Worm (Caenorhabditis elegans) whole organism, L1 larva: Measurements from ENCODE around the gene srr-2.

ENCODE experiments used
- C04F5.9 ChIP-seq: sonication (generic microtip); optimal IDR thresholded peaks from 2 replicates; lab custom pipeline; 2016; ENCODE audit warnings: missing genetic modification characterization, missing compliant biosample characterization
- C16A3.4 ChIP-seq: fragments of 150-350 bp; optimal IDR thresholded peaks from 2 replicates; lab custom pipeline; 2014; ENCODE audit warnings: missing biosample characterization, missing genetic modification characterization
- aha-1 ChIP-seq: fragments of 150-350 bp; optimal IDR thresholded peaks from 2 replicates; lab custom pipeline; 2014; ENCODE audit warnings: missing biosample characterization, missing genetic modification characterization
- aly-2 ChIP-seq: fragments of 150-350 bp; optimal IDR thresholded peaks from 2 replicates; lab custom pipeline; 2014; ENCODE audit warnings: missing biosample characterization, missing genetic modification characterization
- ama-1 ChIP-seq: fragments of 150-350 bp; optimal IDR thresholded peaks from 2 replicates; lab custom pipeline; 2014
- blmp-1 ChIP-seq: fragments of 150-350 bp; optimal IDR thresholded peaks from 2 replicates; lab custom pipeline; 2014; ENCODE audit warnings: missing biosample characterization, missing genetic modification characterization
- ceh-8 ChIP-seq: fragments of 200-800 bp; sonication (Bioruptor generic); optimal IDR thresholded peaks from 2 replicates; lab custom pipeline; 2018; ENCODE audit warnings: mild to moderate bottlenecking, missing genetic modification characterization, moderate library complexity, missing compliant biosample characterization
- dsc-1 ChIP-seq: sonication (generic microtip); optimal IDR thresholded peaks from 2 replicates; lab custom pipeline; 2016; ENCODE audit warnings: mild to moderate bottlenecking, missing genetic modification characterization, missing compliant biosample characterization
- efl-1 ChIP-seq, 4 experiments: fragments of 150-350 bp; optimal IDR thresholded peaks in 3 of 4; peaks in 1 of 4; 1 replicate in 1 of 4; 2 replicates in 3 of 4; lab custom pipeline; 2014; ENCODE audit warnings: missing biosample characterization in 2 of 4, missing genetic modification characterization in 2 of 4, missing genetic modification reagents in 2 of 4
- egl-13 ChIP-seq: sonication (generic microtip); optimal IDR thresholded peaks from 2 replicates; lab custom pipeline; 2016; ENCODE audit warnings: missing genotype, missing genetic modification reagents, missing genetic modification characterization, missing compliant biosample characterization
- egl-27 ChIP-seq, 2 experiments: fragments of 150-350 bp in 1 of 2; sonication (generic microtip); optimal IDR thresholded peaks; 3 replicates each; lab custom pipeline; 2017 to 2018; ENCODE audit warnings: missing biosample characterization in 2 of 2, missing genetic modification characterization in 2 of 2, missing genetic modification reagents in 2 of 2
- elt-2 ChIP-seq: sonication (generic microtip); optimal IDR thresholded peaks from 2 replicates; lab custom pipeline; 2016; ENCODE audit warnings: missing genetic modification characterization, mild to moderate bottlenecking, inconsistent platforms, missing compliant biosample characterization, missing genetic modification reagents
- elt-3 ChIP-seq, 6 experiments: fragments of 150-350 bp in 1 of 6; sonication (generic microtip); optimal IDR thresholded peaks; 2 replicates each; lab custom pipeline; 2017 to 2018; ENCODE audit warnings: missing biosample characterization in 6 of 6, missing genetic modification characterization in 6 of 6, inconsistent platforms in 1 of 6
- ets-5 ChIP-seq: fragments of 200-800 bp; sonication (Bioruptor generic); IDR thresholded peaks from 2 replicates; pipeline ENCODE4 v1.3.6; 2022; ENCODE audit warnings: missing genetic modification characterization, missing compliant biosample characterization
- grh-1 ChIP-seq: fragments of 200-800 bp; sonication (Bioruptor generic); IDR thresholded peaks from 2 replicates; pipeline ENCODE4 v1.3.6; 2022; ENCODE audit warnings: missing genetic modification reagents, missing genetic modification characterization, missing compliant biosample characterization
- hlh-17 ChIP-seq: fragments of 200-800 bp; sonication (Bioruptor generic); optimal IDR thresholded peaks from 2 replicates; lab custom pipeline; 2018; ENCODE audit warnings: missing genetic modification characterization, mild to moderate bottlenecking, missing compliant biosample characterization, moderate library complexity, borderline replicate concordance
- jun-1 ChIP-seq: fragments of 150-350 bp; optimal IDR thresholded peaks from 2 replicates; lab custom pipeline; 2014; ENCODE audit warnings: missing biosample characterization, missing genetic modification reagents, missing genetic modification characterization
- lin-14 ChIP-seq: fragments of 200-800 bp; sonication (Bioruptor generic); optimal IDR thresholded peaks from 2 replicates; lab custom pipeline; 2018; ENCODE audit warnings: mild to moderate bottlenecking, missing genetic modification characterization, moderate library complexity, missing compliant biosample characterization
- lin-35 ChIP-seq, 2 experiments: fragments of 150-350 bp; optimal IDR thresholded peaks; 2 replicates each; lab custom pipeline; 2014; ENCODE audit warnings: missing biosample characterization in 2 of 2, missing genetic modification characterization in 2 of 2, missing genetic modification reagents in 2 of 2
- lir-3 ChIP-seq: sonication (generic microtip); optimal IDR thresholded peaks from 2 replicates; lab custom pipeline; 2016; ENCODE audit warnings: mild to moderate bottlenecking, missing genetic modification characterization, moderate library complexity, missing compliant biosample characterization; ENCODE audit not compliant: poor library complexity
- mdl-1 ChIP-seq, 2 experiments: fragments of 150-350 bp; optimal IDR thresholded peaks; 2 replicates each; lab custom pipeline; 2014 to 2017; ENCODE audit warnings: missing biosample characterization in 2 of 2, missing genetic modification characterization in 2 of 2, inconsistent platforms in 1 of 2
- mef-2 ChIP-seq: fragments of 150-350 bp; optimal IDR thresholded peaks from 2 replicates; lab custom pipeline; 2014; ENCODE audit warnings: missing biosample characterization, missing genetic modification characterization
- mep-1 ChIP-seq: fragments of 150-350 bp; optimal IDR thresholded peaks from 2 replicates; lab custom pipeline; 2014; ENCODE audit warnings: missing biosample characterization, missing genetic modification characterization
- nhr-12 ChIP-seq: sonication (generic microtip); optimal IDR thresholded peaks from 2 replicates; lab custom pipeline; 2017; ENCODE audit warnings: missing biosample characterization, missing genetic modification characterization
- nhr-19 ChIP-seq: fragments of 200-800 bp; sonication (Bioruptor generic); conservative IDR thresholded peaks from 2 replicates; pipeline ENCODE4 v1.3.6; 2022; ENCODE audit warnings: missing genetic modification characterization, missing compliant biosample characterization
- nhr-20 ChIP-seq: sonication (generic microtip); optimal IDR thresholded peaks from 2 replicates; lab custom pipeline; 2016; ENCODE audit warnings: mild to moderate bottlenecking, missing genetic modification characterization, missing compliant biosample characterization
- nhr-237 ChIP-seq: fragments of 150-350 bp; optimal IDR thresholded peaks from 2 replicates; lab custom pipeline; 2014; ENCODE audit warnings: missing biosample characterization, missing genetic modification characterization
- nhr-47 ChIP-seq: sonication (generic microtip); optimal IDR thresholded peaks from 2 replicates; lab custom pipeline; 2016; ENCODE audit warnings: mild to moderate bottlenecking, missing genetic modification characterization, moderate library complexity, missing compliant biosample characterization
- nhr-71 ChIP-seq: sonication (generic microtip); optimal IDR thresholded peaks from 2 replicates; lab custom pipeline; 2016; ENCODE audit warnings: mild to moderate bottlenecking, missing genetic modification characterization, moderate library complexity, missing compliant biosample characterization
- nhr-76 ChIP-seq: sonication (generic microtip); optimal IDR thresholded peaks from 2 replicates; lab custom pipeline; 2017; ENCODE audit warnings: missing biosample characterization, missing genetic modification characterization
- nhr-77 ChIP-seq: fragments of 150-350 bp; optimal IDR thresholded peaks from 2 replicates; lab custom pipeline; 2014; ENCODE audit warnings: missing biosample characterization, missing genetic modification characterization
- nhr-85 ChIP-seq: sonication (generic microtip); peaks from one replicate; lab custom pipeline; 2016; ENCODE audit warnings: missing genetic modification characterization, inconsistent platforms, missing compliant biosample characterization
- nhr-90 ChIP-seq: sonication (generic microtip); optimal IDR thresholded peaks from 2 replicates; lab custom pipeline; 2016; ENCODE audit warnings: mild to moderate bottlenecking, missing genetic modification characterization, missing compliant biosample characterization; ENCODE audit not compliant: poor library complexity
- pqm-1 ChIP-seq: sonication (generic microtip); optimal IDR thresholded peaks from 3 replicates; lab custom pipeline; 2017; ENCODE audit warnings: missing biosample characterization, missing genetic modification characterization
- snu-23 ChIP-seq: sonication (generic microtip); optimal IDR thresholded peaks from 2 replicates; lab custom pipeline; 2016; ENCODE audit warnings: missing genetic modification characterization, missing compliant biosample characterization
- tbx-2 ChIP-seq: sonication (generic microtip); optimal IDR thresholded peaks from 2 replicates; lab custom pipeline; 2016; ENCODE audit warnings: missing genetic modification characterization, missing compliant biosample characterization
- unc-130 ChIP-seq: fragments of 150-350 bp; optimal IDR thresholded peaks from 2 replicates; lab custom pipeline; 2017; ENCODE audit warnings: missing biosample characterization, missing genetic modification characterization, inconsistent platforms
- unc-30 ChIP-seq: sonication (generic microtip); optimal IDR thresholded peaks from 2 replicates; lab custom pipeline; 2017; ENCODE audit warnings: missing biosample characterization, missing genetic modification characterization
- unc-62 ChIP-seq: fragments of 150-350 bp; optimal IDR thresholded peaks from 2 replicates; lab custom pipeline; 2014; ENCODE audit warnings: missing biosample characterization, missing genetic modification reagents, missing genetic modification characterization
- unc-98 ChIP-seq: fragments of 200-800 bp; sonication (Bioruptor generic); IDR thresholded peaks from 2 replicates; pipeline ENCODE4 v1.3.6; 2022; ENCODE audit warnings: missing genetic modification characterization, missing compliant biosample characterization
- ztf-11 ChIP-seq, 2 experiments: sonication (generic microtip); optimal IDR thresholded peaks; 2 replicates each; lab custom pipeline; 2016 to 2017; ENCODE audit warnings: missing genetic modification characterization in 2 of 2, missing biosample characterization in 1 of 2, missing compliant biosample characterization in 1 of 2

The srr-2 gene

ce11 chrV:19231167-19231566, 14.2 kb upstream of the srr-2 start:
- TF ChIP-seq tbx-2 (tag; lab: Kevin White, UChicago) (no peak), ztf-11 (tag; optimal IDR thresholded peaks at IDR 0.05; lab: Kevin White, UChicago) (no peak)

- TF ChIP-seq C04F5.9 (tag; lab: Kevin White, UChicago) (no peak), unc-98 (GFP tag; lab: Robert Waterston, UW) (no peak), elt-2 (tag; lab: Kevin White, UChicago) (peak; percentile 89), aha-1 (tag; lab: Kevin White, UChicago) (no peak), hlh-17 (GFP tag; lab: Kevin White, UChicago) (no peak), ceh-8 (GFP tag; lab: Kevin White, UChicago) (no peak), jun-1 (tag; lab: Kevin White, UChicago) (peak; percentile 20), nhr-77 (tag; lab: Kevin White, UChicago) (no peak), unc-30 (tag; lab: Kevin White, UChicago) (no peak), dsc-1 (tag; lab: Kevin White, UChicago) (no peak), unc-62 (GFP tag; lab: Kevin White, UChicago) (no peak), nhr-19 (no peak)
These were observed 13.4 kb upstream of the srr-2 start, which contains the start of gene sqst-3 for ce11 chrV:19230413-19230812. Gene sqst-3, plus strand, starts transcription at chrV:19230782.

ce11 chrV:19217675-19218074, 699 bp upstream of the srr-2 start, which contains the start of gene oac-49:
Gene oac-49, plus strand, starts transcription at chrV:19217975.
- TF ChIP-seq nhr-237 (tag; lab: Kevin White, UChicago): no peak
- TF ChIP-seq aly-2 (tag; lab: Kevin White, UChicago): no peak
- no peak for TF ChIP-seq lin-35 (GFP tag; optimal IDR thresholded peaks at IDR 0.05; lab: Kevin White, UChicago)
- TF ChIP-seq egl-13 (tag; lab: Kevin White, UChicago): no peak
- no peak for TF ChIP-seq lin-14 (GFP tag; lab: Kevin White, UChicago)
- no peak for TF ChIP-seq nhr-76
- no peak for TF ChIP-seq nhr-90
- no peak for TF ChIP-seq nhr-20 (tag; lab: Kevin White, UChicago)
- TF ChIP-seq ama-1 (lab: Kevin White, UChicago): no peak
- TF ChIP-seq ets-5 (GFP tag; lab: Robert Waterston, UW): no peak
- no peak for TF ChIP-seq blmp-1 (tag; lab: Kevin White, UChicago)
- TF ChIP-seq mep-1: no peak
- no peak for TF ChIP-seq unc-130
- no peak for TF ChIP-seq nhr-19
- TF ChIP-seq, all 84 proteins: peak for 0

- TF ChIP-seq elt-2 (tag; lab: Kevin White, UChicago) (peak; percentile 72), mdl-1 (tag; optimal IDR thresholded peaks at IDR 0.05; lab: Kevin White, UChicago) (peak in 1 of 2 experiments; percentile 6), grh-1 (GFP tag; lab: Robert Waterston, UW) (no peak), ama-1 (lab: Kevin White, UChicago) (no peak), nhr-85 (tag; lab: Kevin White, UChicago) (peak; percentile 43), unc-30 (tag; lab: Kevin White, UChicago) (no peak), mef-2 (tag; lab: Kevin White, UChicago) (no peak), nhr-20 (tag; lab: Kevin White, UChicago) (peak; percentile 68), blmp-1 (tag; lab: Kevin White, UChicago) (peak; percentile 6), lin-35 (GFP tag; optimal IDR thresholded peaks at IDR 0.05; lab: Kevin White, UChicago) (peak in 1 of 2 experiments; percentile 51), nhr-90 (peak; percentile 4), egl-27 (tag; optimal IDR thresholded peaks at IDR 0.05; lab: Kevin White, UChicago) (no peak), nhr-47 (tag; lab: Kevin White, UChicago) (no peak), lir-3 (no peak), snu-23 (GFP tag; lab: Kevin White, UChicago) (no peak), aly-2 (tag; lab: Kevin White, UChicago) (no peak), nhr-71 (tag; lab: Kevin White, UChicago) (no peak), pqm-1 (tag; lab: Kevin White, UChicago) (no peak), elt-3 (tag; optimal IDR thresholded peaks at IDR 0.05; lab: Kevin White, UChicago) (peak in 1 of 6 experiments; percentile 20), nhr-19 (peak; percentile 24), nhr-12 (tag; lab: Kevin White, UChicago) (no peak), nhr-77 (tag; lab: Kevin White, UChicago) (no peak), efl-1 (optimal IDR thresholded peaks at IDR 0.05; lab: Kevin White, UChicago) (no peak), efl-1 (GFP tag; optimal IDR thresholded peaks at IDR 0.05 in 1 of 2; lab: Kevin White, UChicago) (peak in 1 of 2 experiments; percentile 2), C16A3.4 (tag; lab: Kevin White, UChicago) (no peak)
These were observed 4.6 kb downstream of the srr-2 start for ce11 chrV:19212354-19212753.
